Worm (Caenorhabditis elegans): ENCODE results near the gene srd-1.

srd-1 gene

ce11 chrII:10139177-10139640 is 43.3 kb downstream of the srd-1 start, which contains the start of gene asah-2:
Gene asah-2 (plus strand): TSS chrII:10139590.
- TF ChIP-seq unc-62 (GFP tag; optimal IDR thresholded peaks at IDR 0.05): no peak

ce11 chrII:10137358-10137757 is 45.2 kb downstream of the srd-1 start, which contains the start of gene phg-1:
Gene phg-1 (plus strand): TSS chrII:10137658.
- no peak for TF ChIP-seq unc-62 (GFP tag; optimal IDR thresholded peaks at IDR 0.05)

- no peak for TF ChIP-seq unc-62 (GFP tag; optimal IDR thresholded peaks at IDR 0.05)
Measured at ce11 chrII:10136771-10137170, 45.8 kb downstream of the srd-1 start.

- no peak for TF ChIP-seq unc-62 (GFP tag; optimal IDR thresholded peaks at IDR 0.05)
Measured at ce11 chrII:10134285-10134995, 48.1 kb downstream of the srd-1 start, which contains the start of gene F27E5.9. Gene F27E5.9 (plus strand): TSS chrII:10134945.

ce11 chrII:10132818-10133217 is 49.7 kb downstream of the srd-1 start:
- TF ChIP-seq unc-62 (GFP tag; optimal IDR thresholded peaks at IDR 0.05): no peak

- TF ChIP-seq unc-62 (GFP tag; optimal IDR thresholded peaks at IDR 0.05): no peak
Measured at ce11 chrII:10131760-10132159, 50.8 kb downstream of the srd-1 start, which contains the start of gene F27E5.5. Gene F27E5.5 (minus strand): TSS chrII:10131860.

Data from whole organism, dauer.